Fruit fly (Drosophila melanogaster) whole organism, embryonic: ENCODE measurements around the gene CG5781.

Experiments
- BEAF-32 ChIP-seq: fragments of 200-800 bp; sonication (Bioruptor generic); optimal IDR thresholded peaks from 3 replicates; lab custom pipeline; 2017; ENCODE audit warnings: missing biosample characterization, missing genetic modification characterization, mild to moderate bottlenecking, moderate library complexity, missing genetic modification reagents
- CG10274 ChIP-seq: fragments of 200-800 bp; sonication (Bioruptor generic); optimal IDR thresholded peaks from 3 replicates; lab custom pipeline; 2017; ENCODE audit warnings: missing biosample characterization, mild to moderate bottlenecking, missing genetic modification characterization
- CG10462 ChIP-seq: fragments of 200-800 bp; sonication (Bioruptor generic); optimal IDR thresholded peaks from 2 replicates; lab custom pipeline; 2016; ENCODE audit warnings: missing biosample characterization, missing genetic modification characterization
- CG10979 ChIP-seq: fragments of 200-800 bp; sonication (Bioruptor generic); optimal IDR thresholded peaks from 2 replicates; lab custom pipeline; 2018; ENCODE audit warnings: missing biosample characterization, mild to moderate bottlenecking, missing genetic modification characterization, moderate library complexity
- CG11696 ChIP-seq: fragments of 200-800 bp; sonication (Bioruptor generic); IDR thresholded peaks from 2 replicates; pipeline ENCODE4 v1.3.6; 2022; ENCODE audit warnings: missing biosample characterization, missing genetic modification characterization
- CG12391 ChIP-seq: fragments of 200-800 bp; sonication (Bioruptor generic); optimal IDR thresholded peaks from 3 replicates; lab custom pipeline; 2018; ENCODE audit warnings: missing biosample characterization, mild to moderate bottlenecking, missing genetic modification characterization, moderate library complexity
- CG15269 ChIP-seq: fragments of 200-800 bp; sonication (Bioruptor generic); optimal IDR thresholded peaks from 2 replicates; lab custom pipeline; 2018; ENCODE audit warnings: missing biosample characterization, mild to moderate bottlenecking, missing genetic modification characterization, moderate library complexity
- CG1647 ChIP-seq: fragments of 200-800 bp; sonication (Bioruptor generic); optimal IDR thresholded peaks from 3 replicates; lab custom pipeline; 2016; ENCODE audit warnings: missing biosample characterization, missing genetic modification characterization
- CG16813 ChIP-seq: fragments of 200-800 bp; sonication (Bioruptor generic); IDR thresholded peaks from 3 replicates; pipeline ENCODE4 v1.3.6; 2022; ENCODE audit warnings: missing biosample characterization, missing genetic modification characterization; ENCODE audit not compliant: partially characterized antibody
- CG17385 ChIP-seq: fragments of 200-800 bp; sonication (Bioruptor generic); optimal IDR thresholded peaks from 3 replicates; lab custom pipeline; 2018; ENCODE audit warnings: missing biosample characterization, mild to moderate bottlenecking, missing genetic modification characterization
- CG17829 ChIP-seq: fragments of 200-800 bp; optimal IDR thresholded peaks from 2 replicates; lab custom pipeline; 2019; ENCODE audit warnings: missing biosample characterization, mild to moderate bottlenecking, missing genetic modification characterization, moderate library complexity
- CG18764 ChIP-seq: fragments of 200-800 bp; sonication (Bioruptor generic); optimal IDR thresholded peaks from 3 replicates; lab custom pipeline; 2016; ENCODE audit warnings: missing biosample characterization, missing genetic modification characterization
- CG2120 ChIP-seq: fragments of 200-800 bp; sonication (Bioruptor generic); optimal IDR thresholded peaks from 3 replicates; lab custom pipeline; 2016; ENCODE audit warnings: missing biosample characterization, missing genetic modification characterization
- CG2889 ChIP-seq: fragments of 200-800 bp; sonication (Bioruptor generic); IDR thresholded peaks from 3 replicates; pipeline ENCODE4 v1.3.6; 2022; ENCODE audit warnings: missing biosample characterization, missing genetic modification characterization
- CG5953 ChIP-seq: fragments of 200-800 bp; sonication (Bioruptor generic); IDR thresholded peaks from 2 replicates; pipeline ENCODE4 v1.3.6; 2022; ENCODE audit warnings: missing biosample characterization, missing genetic modification characterization
- CG6272 ChIP-seq: fragments of 200-800 bp; sonication (Bioruptor generic); IDR thresholded peaks from 2 replicates; pipeline ENCODE4 v1.3.6; 2022; ENCODE audit warnings: missing biosample characterization, missing genetic modification characterization
- CG6683 ChIP-seq: fragments of 200-800 bp; sonication (Bioruptor generic); optimal IDR thresholded peaks from 2 replicates; lab custom pipeline; 2017; ENCODE audit warnings: missing biosample characterization, mild to moderate bottlenecking, missing genetic modification characterization, missing genetic modification reagents
- CG6813 ChIP-seq: fragments of 200-800 bp; sonication (Bioruptor generic); optimal IDR thresholded peaks from 2 replicates; lab custom pipeline; 2017; ENCODE audit warnings: missing biosample characterization, missing genetic modification characterization, mild to moderate bottlenecking, moderate library complexity, missing genetic modification reagents
- CG7839 ChIP-seq: fragments of 200-800 bp; sonication (Bioruptor generic); optimal IDR thresholded peaks from 3 replicates; lab custom pipeline; 2018; ENCODE audit warnings: missing biosample characterization, mild to moderate bottlenecking, missing genetic modification characterization, moderate library complexity
- CG7963 ChIP-seq: fragments of 200-800 bp; sonication (Bioruptor generic); IDR thresholded peaks from 3 replicates; pipeline ENCODE4 v1.3.6; 2022; ENCODE audit warnings: missing biosample characterization, missing genetic modification characterization; ENCODE audit not compliant: partially characterized antibody
- D ChIP-seq, 2 experiments: fragments of 200-800 bp in 1 of 2; fragments of >200 bp in 1 of 2; sonication (Bioruptor generic) in 1 of 2; optimal IDR thresholded peaks; 2 replicates in 1 of 2; 3 replicates in 1 of 2; lab custom pipeline; 2017; ENCODE audit warnings: mild to moderate bottlenecking in 1 of 2, missing biosample characterization in 1 of 2, missing genetic modification characterization in 1 of 2, missing genetic modification reagents in 1 of 2
- Dip3 ChIP-seq: fragments of 200-800 bp; sonication (Bioruptor generic); optimal IDR thresholded peaks from 3 replicates; lab custom pipeline; 2016; ENCODE audit warnings: missing biosample characterization, missing genetic modification characterization
- Dll ChIP-seq: fragments of 200-800 bp; sonication (Bioruptor generic); IDR thresholded peaks from 4 replicates; pipeline ENCODE4 v1.3.6; 2022; ENCODE audit warnings: missing biosample characterization, missing genetic modification characterization; ENCODE audit not compliant: partially characterized antibody
- HLH4C ChIP-seq: fragments of 200-800 bp; sonication (Bioruptor generic); IDR thresholded peaks from 3 replicates; pipeline ENCODE4 v1.3.6; 2022; ENCODE audit warnings: missing biosample characterization, missing genetic modification characterization; ENCODE audit not compliant: partially characterized antibody
- Hr3 ChIP-seq: fragments of 200-800 bp; sonication (Bioruptor generic); optimal IDR thresholded peaks from 3 replicates; lab custom pipeline; 2016; ENCODE audit warnings: missing biosample characterization, missing genetic modification characterization
- MBD-R2 ChIP-seq: fragments of 200-800 bp; sonication (Bioruptor generic); IDR thresholded peaks from 2 replicates; pipeline ENCODE4 v1.3.6; 2022; ENCODE audit warnings: missing biosample characterization, missing genetic modification characterization
- Med ChIP-seq: fragments of 200-800 bp; sonication (Bioruptor generic); peaks from one replicate; lab custom pipeline; 2016; ENCODE audit warnings: missing biosample characterization, missing genetic modification characterization, mild to moderate bottlenecking, inconsistent platforms, moderate library complexity
- NfI ChIP-seq: fragments of 200-800 bp; sonication (Bioruptor generic); optimal IDR thresholded peaks from 3 replicates; lab custom pipeline; 2018; ENCODE audit warnings: missing biosample characterization, mild to moderate bottlenecking, missing genetic modification characterization, moderate library complexity
- Ptx1 ChIP-seq: fragments of 200-800 bp; sonication (Bioruptor generic); IDR thresholded peaks from 2 replicates; pipeline ENCODE4 v1.3.6; 2022; ENCODE audit warnings: missing biosample characterization, missing genetic modification characterization
- Ravus ChIP-seq: fragments of 200-800 bp; sonication (Bioruptor generic); IDR thresholded peaks from 2 replicates; pipeline ENCODE4 v1.3.6; 2022; ENCODE audit warnings: missing biosample characterization, missing genetic modification characterization
- Sin3A ChIP-seq: fragments of >200 bp; optimal IDR thresholded peaks from 2 replicates; lab custom pipeline; 2018
- amos ChIP-seq: fragments of 200-800 bp; sonication (Bioruptor generic); IDR thresholded peaks from 2 replicates; pipeline ENCODE4 v1.3.6; 2022; ENCODE audit warnings: missing biosample characterization, missing genetic modification characterization; ENCODE audit not compliant: partially characterized antibody
- ato ChIP-seq: fragments of 200-800 bp; sonication (Bioruptor generic); IDR thresholded peaks from 2 replicates; pipeline ENCODE4 v1.3.6; 2022; ENCODE audit warnings: missing biosample characterization, missing genetic modification characterization; ENCODE audit not compliant: partially characterized antibody
- bab2 ChIP-seq: fragments of 200-800 bp; sonication (Bioruptor generic); optimal IDR thresholded peaks from 2 replicates; lab custom pipeline; 2016; ENCODE audit warnings: missing biosample characterization, missing genetic modification characterization
- bbx ChIP-seq: fragments of 200-800 bp; sonication (Bioruptor generic); IDR thresholded peaks from 2 replicates; pipeline ENCODE4 v1.3.6; 2022; ENCODE audit warnings: missing biosample characterization, missing genetic modification characterization; ENCODE audit not compliant: partially characterized antibody
- bcd ChIP-seq: fragments of 200-800 bp; sonication (Bioruptor generic); optimal IDR thresholded peaks from 2 replicates; lab custom pipeline; 2017; ENCODE audit warnings: missing biosample characterization, mild to moderate bottlenecking, missing genetic modification characterization
- bsh ChIP-seq, 2 experiments: fragments of 200-800 bp; sonication (Bioruptor generic); optimal IDR thresholded peaks; 2 replicates each; lab custom pipeline; 2017 to 2018; ENCODE audit warnings: mild to moderate bottlenecking in 2 of 2, missing biosample characterization in 2 of 2, missing genetic modification characterization in 2 of 2, moderate library complexity in 1 of 2
- btn ChIP-seq: fragments of 200-800 bp; sonication (Bioruptor generic); optimal IDR thresholded peaks from 2 replicates; lab custom pipeline; 2016; ENCODE audit warnings: missing biosample characterization, missing genetic modification characterization
- chn ChIP-seq: fragments of 200-800 bp; sonication (Bioruptor generic); optimal IDR thresholded peaks from 2 replicates; lab custom pipeline; 2016; ENCODE audit warnings: missing biosample characterization, missing genetic modification characterization
- croc ChIP-seq: fragments of 200-800 bp; sonication (Bioruptor generic); conservative IDR thresholded peaks from 3 replicates; pipeline ENCODE4 v1.3.6; 2022; ENCODE audit warnings: missing biosample characterization, missing genetic modification characterization
- da ChIP-seq: fragments of 200-800 bp; sonication (Bioruptor generic); optimal IDR thresholded peaks from 2 replicates; lab custom pipeline; 2016; ENCODE audit warnings: missing biosample characterization, missing genetic modification characterization
- gcm2 ChIP-seq: fragments of 200-800 bp; sonication (Bioruptor generic); optimal IDR thresholded peaks from 2 replicates; lab custom pipeline; 2016; ENCODE audit warnings: missing biosample characterization, missing genetic modification characterization
- luna ChIP-seq: fragments of 200-800 bp; sonication (Bioruptor generic); optimal IDR thresholded peaks from 2 replicates; lab custom pipeline; 2016; ENCODE audit warnings: missing biosample characterization, missing genetic modification characterization
- maf-S ChIP-seq: fragments of 200-800 bp; sonication (Bioruptor generic); optimal IDR thresholded peaks from 2 replicates; lab custom pipeline; 2016; ENCODE audit warnings: missing biosample characterization, missing genetic modification characterization
- p53 ChIP-seq: fragments of 200-800 bp; sonication (Bioruptor generic); optimal IDR thresholded peaks from 2 replicates; lab custom pipeline; 2016; ENCODE audit warnings: missing biosample characterization, missing genetic modification characterization
- peb ChIP-seq: fragments of 200-800 bp; sonication (Bioruptor generic); IDR thresholded peaks from 2 replicates; pipeline ENCODE4 v1.3.6; 2022; ENCODE audit warnings: missing biosample characterization, missing genetic modification characterization
- psq ChIP-seq: fragments of 200-800 bp; sonication (Bioruptor generic); optimal IDR thresholded peaks from 2 replicates; lab custom pipeline; 2017; ENCODE audit warnings: missing biosample characterization, missing genetic modification characterization
- ranshi ChIP-seq: fragments of 200-800 bp; sonication (Bioruptor generic); IDR thresholded peaks from 2 replicates; pipeline ENCODE4 v1.3.6; 2022; ENCODE audit warnings: missing biosample characterization, missing genetic modification characterization
- sqz ChIP-seq: fragments of 200-800 bp; sonication (Bioruptor generic); optimal IDR thresholded peaks from 3 replicates; lab custom pipeline; 2018; ENCODE audit warnings: missing biosample characterization, mild to moderate bottlenecking, missing genetic modification characterization

Gene CG5781

dm6 chr2L:12692343-12693079 lies 4.6 kb downstream of the CG5781 start, which contains the start of the genes CCT4 and CG6153 (continued):
- TF ChIP-seq luna (GFP tag; lab: Kevin White, UChicago), result no peak
- TF ChIP-seq CG5953 (GFP tag; lab: Robert Waterston, UW), result no peak
- TF ChIP-seq CG11696, result no peak
- peak; percentile 68 for TF ChIP-seq Med
- no peak for TF ChIP-seq HLH4C (GFP tag; lab: Robert Waterston, UW)
- TF ChIP-seq maf-S (GFP tag; lab: Kevin White, UChicago), result no peak
- no peak for TF ChIP-seq CG6272 (GFP tag; lab: Robert Waterston, UW)
- no peak for TF ChIP-seq p53 (GFP tag; lab: Kevin White, UChicago)
- TF ChIP-seq ato (GFP tag; lab: Robert Waterston, UW), result no peak
- no peak for TF ChIP-seq D (optimal IDR thresholded peaks at IDR 0.05; lab: Kevin White, UChicago)
- no peak for TF ChIP-seq D (GFP tag; optimal IDR thresholded peaks at IDR 0.05; lab: Kevin White, UChicago)
- TF ChIP-seq CG10979 (tag; lab: Kevin White, UChicago), result peak; percentile 2
- TF ChIP-seq bcd, result no peak
- TF ChIP-seq Ptx1 (GFP tag; lab: Robert Waterston, UW), result no peak
- no peak for TF ChIP-seq da (GFP tag; lab: Kevin White, UChicago)
- TF ChIP-seq btn, result no peak
- no peak for TF ChIP-seq peb
- no peak for TF ChIP-seq CG12391 (tag; lab: Kevin White, UChicago)
- peak; percentile 83 for TF ChIP-seq Sin3A
- TF ChIP-seq bsh (GFP tag; optimal IDR thresholded peaks at IDR 0.05; lab: Kevin White, UChicago), result no peak
- no peak for TF ChIP-seq Hr3 (GFP tag; lab: Kevin White, UChicago)
- TF ChIP-seq CG6683 (GFP tag; lab: Kevin White, UChicago), result no peak
- TF ChIP-seq psq (GFP tag; lab: Kevin White, UChicago), result no peak
- no peak for TF ChIP-seq CG1647
- no peak for TF ChIP-seq croc (GFP tag; lab: Robert Waterston, UW)
- TF ChIP-seq BEAF-32 (GFP tag; lab: Kevin White, UChicago), result peak; percentile 64
- no peak for TF ChIP-seq CG10462 (GFP tag; lab: Kevin White, UChicago)
- peak; percentile 46; the same call in 1 of the 4 replicates for TF ChIP-seq Dll
- TF ChIP-seq CG7963, result no peak
- TF ChIP-seq ranshi, result no peak
- TF ChIP-seq CG15269 (tag; lab: Kevin White, UChicago), result no peak
- no peak for TF ChIP-seq Dip3
- TF ChIP-seq CG2889 (GFP tag; lab: Robert Waterston, UW), result no peak
- TF ChIP-seq Ravus, result no peak
- no peak for TF ChIP-seq chn
- TF ChIP-seq MBD-R2 (GFP tag; lab: Robert Waterston, UW), result peak; percentile 92
- peak; percentile 54 for TF ChIP-seq amos (GFP tag; lab: Robert Waterston, UW)
- no peak for TF ChIP-seq gcm2
- no peak for TF ChIP-seq CG7839 (tag; lab: Kevin White, UChicago)
- TF ChIP-seq CG18764 (GFP tag; lab: Kevin White, UChicago), result no peak
- no peak for TF ChIP-seq sqz
- no peak for TF ChIP-seq NfI (GFP tag; lab: Kevin White, UChicago)
- TF ChIP-seq bbx (GFP tag; lab: Robert Waterston, UW), result peak; percentile 36; the same call in 1 of the 2 replicates
- TF ChIP-seq CG10274 (GFP tag; lab: Kevin White, UChicago), result no peak
- peak; percentile 61; the same call in 2 of the 3 replicates for TF ChIP-seq CG16813 (GFP tag; lab: Robert Waterston, UW)
- TF ChIP-seq CG17829 (tag; lab: Kevin White, UChicago), result no peak
- no peak for TF ChIP-seq CG6813
- no peak for TF ChIP-seq bab2 (GFP tag; lab: Kevin White, UChicago)
- no peak for TF ChIP-seq CG2120 (GFP tag; lab: Kevin White, UChicago)
- peak; percentile 93 for TF ChIP-seq CG17385 (GFP tag; lab: Kevin White, UChicago)
